Worm (Caenorhabditis elegans): ENCODE results near the gene F42A10.9.

ce11 chrIII:6145309-6145708 is 19.1 kb upstream of the F42A10.9 start:
- TF ChIP-seq dmd-4 (tag; optimal IDR thresholded peaks at IDR 0.05; ENCODE audit: borderline replicate concordance) (no peak), unc-42 (tag; optimal IDR thresholded peaks at IDR 0.05) (no peak), tbx-2 (tag; optimal IDR thresholded peaks at IDR 0.05) (no peak), pha-4 (tag; optimal IDR thresholded peaks at IDR 0.05) (no peak), hlh-13 (GFP tag; optimal IDR thresholded peaks at IDR 0.05) (no peak)
